Worm (Caenorhabditis elegans): ENCODE data around the gene D2063.1.
"Not testable (repeated sequence)": the region's sequence is repeated elsewhere in the genome, so short reads cannot be mapped to it uniquely, and the experiment has no call there.

DNA sequence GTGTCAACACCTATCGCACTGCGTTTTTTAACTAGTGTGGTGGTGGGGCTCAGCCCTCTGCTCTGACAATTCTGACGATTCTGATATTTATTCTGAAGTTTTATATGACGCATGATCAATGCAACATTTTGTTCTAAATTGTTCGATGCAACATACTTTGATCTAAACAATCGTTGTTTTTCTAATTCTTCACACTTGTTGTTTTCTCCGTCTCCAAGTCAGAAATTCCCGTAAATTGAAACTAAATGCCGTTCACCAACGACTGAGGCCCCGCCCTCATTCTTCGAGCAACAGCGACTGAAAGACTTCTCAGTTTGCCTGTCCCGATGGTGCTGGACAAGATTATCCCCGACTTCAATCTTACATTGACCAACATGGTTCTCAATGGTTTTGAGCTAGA, 42.2 kb upstream of the D2063.1 start, which contains the start of gene srt-19:
- TF ChIP-seq ama-1 (optimal IDR thresholded peaks at IDR 0.05); hnd-1 (tag; optimal IDR thresholded peaks at IDR 0.05); ceh-13 (GFP tag; optimal IDR thresholded peaks at IDR 0.05): not testable (repeated sequence)
